Worm (Caenorhabditis elegans) whole organism, L4/young adult: Measurements from ENCODE around the gene F16H6.9.

Source experiments
- W03F9.2 ChIP-seq: fragments of 150-350 bp; optimal IDR thresholded peaks from 2 replicates; lab custom pipeline; 2014; ENCODE audit warnings: missing biosample characterization, missing genetic modification characterization
- dao-5 ChIP-seq: sonication (generic microtip); optimal IDR thresholded peaks from 2 replicates; lab custom pipeline; 2016; ENCODE audit warnings: missing genotype, missing genetic modification characterization, moderate library complexity, missing compliant biosample characterization

- TF ChIP-seq dao-5 (no peak), W03F9.2 (tag; lab: Kevin White, UChicago) (no peak)
Observed at ce11 chrV:18171568-18171967, 45.3 kb upstream of the F16H6.9 start, which contains the start of gene C14A6.8.
